Worm (Caenorhabditis elegans): Measurements from ENCODE around the gene T05A8.2.
A peak's percentile ranks its signal among the peaks of the same experiment; 100 is the strongest.

Gene T05A8.2

DNA sequence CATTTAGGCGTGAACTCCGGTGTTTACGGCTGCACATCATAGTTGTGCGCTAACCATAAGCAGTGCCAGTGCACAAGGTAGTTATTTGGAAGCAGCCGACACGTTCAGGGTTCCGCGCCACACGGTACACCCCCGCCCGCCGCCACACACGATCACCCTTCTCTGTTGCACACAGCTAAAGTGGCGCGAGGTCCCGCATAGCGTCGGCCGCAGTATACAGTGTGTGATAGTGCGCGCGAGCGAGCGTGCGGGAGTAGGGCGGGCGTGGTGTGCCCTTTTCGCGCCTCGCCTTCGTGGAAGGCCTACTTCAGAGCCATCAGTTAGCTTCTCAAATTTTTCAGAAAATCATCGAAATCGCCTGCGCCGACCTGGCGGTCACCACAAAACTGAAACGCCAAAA lies 26.1 kb upstream of the T05A8.2 start:
- TF ChIP-seq hmg-1.2 (GFP tag; IDR thresholded peaks at IDR 0.05) (no peak), snpc-4 (GFP tag; optimal IDR thresholded peaks at IDR 0.05) (no peak), snpc-4 (tag; optimal IDR thresholded peaks at IDR 0.05) (peak in 2 of 4 experiments; percentile 30 to 66), zfh-2 (GFP tag; conservative IDR thresholded peaks at IDR 0.05) (peak; percentile 70), sptf-2 (GFP tag; optimal IDR thresholded peaks at IDR 0.05) (peak; percentile 14), ceh-58 (GFP tag; IDR thresholded peaks at IDR 0.05) (no peak), D2030.7 (GFP tag; IDR thresholded peaks at IDR 0.05) (0 out of 2 replicates have a peak, but pooled peaks have one; percentile 22), egrh-3 (GFP tag; IDR thresholded peaks at IDR 0.05) (peak; percentile 50)

DNA sequence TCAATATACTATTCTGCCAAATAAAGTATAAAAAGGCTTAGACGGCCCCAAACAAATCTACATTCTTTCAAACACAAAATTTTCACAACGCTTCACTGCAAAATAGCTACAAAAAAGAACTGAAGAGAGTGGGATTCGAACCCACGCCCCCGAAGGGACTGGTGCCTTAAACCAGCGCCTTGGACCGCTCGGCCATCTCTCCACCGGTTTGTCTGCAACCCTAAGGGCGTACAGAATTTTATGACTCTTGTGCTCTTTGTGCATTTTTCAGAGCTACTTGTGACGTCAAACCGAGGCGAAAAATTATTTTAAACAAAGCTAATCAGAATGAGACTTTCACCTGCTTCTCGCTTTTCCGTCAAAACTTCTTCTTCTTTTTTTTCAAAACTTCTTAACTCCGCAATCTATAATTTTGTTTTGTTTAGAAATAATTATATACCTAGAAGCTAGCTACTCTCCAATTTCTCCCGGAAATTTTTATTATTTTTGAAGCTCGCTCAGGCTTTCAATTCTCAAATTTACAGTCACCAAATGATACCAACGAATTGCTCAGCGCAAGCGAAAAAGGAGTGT lies 25.4 kb upstream of the T05A8.2 start, which contains the start of gene T05A8.8:
TSS of gene T05A8.8 (plus strand) at position 523 of the 573 bp plus-strand sequence.
- TF ChIP-seq C06A6.2 (GFP tag; conservative IDR thresholded peaks at IDR 0.05) (no peak), D2030.7 (GFP tag; IDR thresholded peaks at IDR 0.05) (peak; percentile 45), B0336.3 (GFP tag; IDR thresholded peaks at IDR 0.05) (no peak), rcor-1 (GFP tag; IDR thresholded peaks at IDR 0.05) (no peak), zim-3 (tag; optimal IDR thresholded peaks at IDR 0.05) (no peak), lin-26 (GFP tag; IDR thresholded peaks at IDR 0.05) (peak; percentile 50; the same call in 1 of the 2 replicates), fkh-3 (tag; optimal IDR thresholded peaks at IDR 0.05) (no peak), rpc-1 (optimal IDR thresholded peaks at IDR 0.05) (peak; percentile 48), rpc-1 (tag; optimal IDR thresholded peaks at IDR 0.05) (peak; percentile 74), hlh-26 (GFP tag; conservative IDR thresholded peaks at IDR 0.05) (no peak), Y67H2A.10 (GFP tag; conservative IDR thresholded peaks at IDR 0.05) (no peak), nhr-179 (tag; optimal IDR thresholded peaks at IDR 0.05) (no peak), mxl-1 (tag; optimal IDR thresholded peaks at IDR 0.05) (no peak), nfyb-1 (GFP tag; IDR thresholded peaks at IDR 0.05) (0 out of 2 replicates have a peak, but pooled peaks have one; percentile 14), nfya-1 (tag; optimal IDR thresholded peaks at IDR 0.05; ENCODE audit: borderline replicate concordance, insufficient read depth) (no peak), hsf-1 (GFP tag; IDR thresholded peaks at IDR 0.05) (0 out of 2 replicates have a peak, but pooled peaks have one; percentile 15), madf-6 (GFP tag; IDR thresholded peaks at IDR 0.05) (peak; percentile 32; the same call in 1 of the 2 replicates), K11D2.4 (GFP tag; IDR thresholded peaks at IDR 0.05) (no peak), pha-4 (tag; optimal IDR thresholded peaks at IDR 0.05) (no peak), sea-2 (GFP tag; IDR thresholded peaks at IDR 0.05) (no peak), tbp1 (GFP tag; optimal IDR thresholded peaks at IDR 0.05) (peak; percentile 86), nhr-120 (GFP tag; IDR thresholded peaks at IDR 0.05) (0 out of 2 replicates have a peak, but pooled peaks have one; percentile 40), mes-4 (tag; optimal IDR thresholded peaks at IDR 0.05) (no peak), bed-1 (GFP tag; IDR thresholded peaks at IDR 0.05) (no peak), egrh-3 (GFP tag; IDR thresholded peaks at IDR 0.05) (no peak), snpc-1.3 (tag; optimal IDR thresholded peaks at IDR 0.05; ENCODE audit: insufficient read depth) (no peak), egl-44 (GFP tag; IDR thresholded peaks at IDR 0.05) (no peak), hmg-1.2 (GFP tag; IDR thresholded peaks at IDR 0.05) (peak; percentile 23; the same call in 1 of the 2 replicates)

DNA sequence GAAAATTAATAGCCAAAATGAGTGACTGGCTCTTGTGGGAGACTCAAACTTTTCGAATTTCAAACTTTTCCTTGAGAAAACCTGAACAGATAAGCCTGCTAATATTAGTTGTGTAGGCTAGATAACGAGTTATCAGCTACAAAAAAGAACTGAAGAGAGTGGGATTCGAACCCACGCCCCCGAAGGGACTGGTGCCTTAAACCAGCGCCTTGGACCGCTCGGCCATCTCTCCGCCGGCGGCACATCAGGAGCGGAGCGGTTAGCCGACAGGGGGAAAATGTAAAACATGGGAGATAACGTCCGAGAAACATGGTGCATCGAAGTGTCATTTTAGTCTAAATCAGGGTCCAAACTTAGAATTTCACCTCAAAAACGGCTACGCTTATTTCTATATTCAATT lies 24.8 kb upstream of the T05A8.2 start:
- TF ChIP-seq sdz-38 (tag; optimal IDR thresholded peaks at IDR 0.05) (no peak), snpc-3.4 (tag; optimal IDR thresholded peaks at IDR 0.05) (no peak), F55B11.4 (tag; optimal IDR thresholded peaks at IDR 0.05; ENCODE audit: borderline replicate concordance, insufficient read depth) (no peak), dox-1 (GFP tag; IDR thresholded peaks at IDR 0.05) (no peak; the same call in 1 of the 2 replicates), him-1 (tag; optimal IDR thresholded peaks at IDR 0.05) (peak; percentile 59), mcd-1 (GFP tag; IDR thresholded peaks at IDR 0.05) (peak; percentile 52; the same call in 1 of the 2 replicates), B0019.2 (GFP tag; conservative IDR thresholded peaks at IDR 0.05) (no peak), Y53G8AR.9 (GFP tag; conservative IDR thresholded peaks at IDR 0.05) (no peak), nhr-90 (tag; optimal IDR thresholded peaks at IDR 0.05) (no peak), tbx-9 (tag; optimal IDR thresholded peaks at IDR 0.05; ENCODE audit: borderline replicate concordance) (no peak), hrde-1 (tag; optimal IDR thresholded peaks at IDR 0.05; ENCODE audit: borderline replicate concordance) (no peak), ztf-18 (tag; optimal IDR thresholded peaks at IDR 0.05) (peak; percentile 14), athp-1 (tag; optimal IDR thresholded peaks at IDR 0.05) (no peak), ztf-26 (tag; optimal IDR thresholded peaks at IDR 0.05) (no peak), chd-7 (tag; optimal IDR thresholded peaks at IDR 0.05) (no peak)
